Fruit fly (Drosophila melanogaster) whole organism, prepupa: ENCODE results near the gene CG3961.

ENCODE experiments used
- CG10631 ChIP-seq: fragments of 200-800 bp; sonication (Bioruptor generic); optimal IDR thresholded peaks from 2 replicates; lab custom pipeline; 2016; ENCODE audit warnings: missing biosample characterization, missing genetic modification characterization
- CG11294 ChIP-seq: fragments of 200-800 bp; sonication (Bioruptor generic); IDR thresholded peaks from 2 replicates; pipeline ENCODE4 v1.3.6; 2022; ENCODE audit warnings: missing biosample characterization, missing genetic modification characterization
- CG11762 ChIP-seq: fragments of 200-800 bp; sonication (Bioruptor generic); optimal IDR thresholded peaks from 3 replicates; lab custom pipeline; 2016; ENCODE audit warnings: missing biosample characterization, missing genetic modification characterization; ENCODE audit not compliant: insufficient read depth
- CG11902 ChIP-seq: fragments of 200-800 bp; sonication (Bioruptor generic); optimal IDR thresholded peaks from 3 replicates; lab custom pipeline; 2016; ENCODE audit warnings: missing biosample characterization, missing genetic modification characterization
- CG16779 ChIP-seq: fragments of 200-800 bp; sonication (Bioruptor generic); optimal IDR thresholded peaks from 3 replicates; lab custom pipeline; 2017; ENCODE audit warnings: missing biosample characterization, mild to moderate bottlenecking, missing genetic modification characterization
- CG3032 ChIP-seq: fragments of 200-800 bp; optimal IDR thresholded peaks from 2 replicates; lab custom pipeline; 2019; ENCODE audit warnings: missing biosample characterization, mild to moderate bottlenecking, missing genetic modification characterization, moderate library complexity
- CG31627 ChIP-seq: fragments of 200-800 bp; sonication (Bioruptor generic); optimal IDR thresholded peaks from 3 replicates; lab custom pipeline; 2016; ENCODE audit warnings: missing biosample characterization, missing genetic modification characterization
- CG34406 ChIP-seq: fragments of 200-800 bp; sonication (Bioruptor generic); optimal IDR thresholded peaks from 3 replicates; lab custom pipeline; 2016; ENCODE audit warnings: missing biosample characterization, missing genetic modification characterization
- CG6163 ChIP-seq: fragments of 200-800 bp; sonication (Bioruptor generic); IDR thresholded peaks from 3 replicates; pipeline ENCODE4 v1.3.6; 2022; ENCODE audit warnings: missing biosample characterization, missing genetic modification characterization
- CG6276 ChIP-seq: fragments of 200-800 bp; sonication (Bioruptor generic); optimal IDR thresholded peaks from 2 replicates; lab custom pipeline; 2017; ENCODE audit warnings: missing biosample characterization, mild to moderate bottlenecking, missing genetic modification characterization
- CG6792 ChIP-seq: fragments of 200-800 bp; sonication (Bioruptor generic); optimal IDR thresholded peaks from 3 replicates; lab custom pipeline; 2016; ENCODE audit warnings: missing biosample characterization, missing genetic modification characterization
- CG6808 ChIP-seq: fragments of 200-800 bp; sonication (Bioruptor generic); optimal IDR thresholded peaks from 3 replicates; lab custom pipeline; 2017; ENCODE audit warnings: missing biosample characterization, missing genetic modification characterization, mild to moderate bottlenecking, moderate library complexity, missing genetic modification reagents
- CG7368 ChIP-seq: fragments of 200-800 bp; sonication (Bioruptor generic); optimal IDR thresholded peaks from 3 replicates; lab custom pipeline; 2016; ENCODE audit warnings: missing biosample characterization, missing genetic modification characterization
- CG8119 ChIP-seq: fragments of 200-800 bp; sonication (Bioruptor generic); IDR thresholded peaks from 3 replicates; pipeline ENCODE4 v1.3.6; 2022; ENCODE audit warnings: missing biosample characterization, missing genetic modification characterization
- CG8632 ChIP-seq: fragments of 200-800 bp; sonication (Bioruptor generic); optimal IDR thresholded peaks from 3 replicates; lab custom pipeline; 2016; ENCODE audit warnings: missing biosample characterization, missing genetic modification characterization
- Eip75B ChIP-seq: fragments of 200-800 bp; sonication (Bioruptor generic); optimal IDR thresholded peaks from 3 replicates; lab custom pipeline; 2016; ENCODE audit warnings: missing biosample characterization, missing genetic modification characterization
- Eip78C ChIP-seq: fragments of 200-800 bp; sonication (Bioruptor generic); peaks from one replicate; lab custom pipeline; 2016; ENCODE audit warnings: missing biosample characterization, missing genetic modification characterization
- Ets21C ChIP-seq: fragments of 200-800 bp; sonication (Bioruptor generic); optimal IDR thresholded peaks from 3 replicates; lab custom pipeline; 2016; ENCODE audit warnings: missing biosample characterization, missing genetic modification characterization
- Gug ChIP-seq: fragments of 200-800 bp; sonication (Bioruptor generic); IDR thresholded peaks from 2 replicates; pipeline ENCODE4 v1.3.6; 2022; ENCODE audit warnings: missing biosample characterization, missing genetic modification characterization
- Hr38 ChIP-seq: sonication (Bioruptor generic); optimal IDR thresholded peaks from 2 replicates; lab custom pipeline; 2016; ENCODE audit warnings: missing biosample characterization, missing genetic modification characterization
- Hr39 ChIP-seq: fragments of 200-800 bp; sonication (Bioruptor generic); optimal IDR thresholded peaks from 2 replicates; lab custom pipeline; 2016; ENCODE audit warnings: missing biosample characterization, missing genetic modification characterization
- Hr4 ChIP-seq: fragments of 200-800 bp; sonication (Bioruptor generic); optimal IDR thresholded peaks from 3 replicates; lab custom pipeline; 2016; ENCODE audit warnings: missing biosample characterization, missing genetic modification characterization
- Lpt ChIP-seq: fragments of 200-800 bp; sonication (Bioruptor generic); optimal IDR thresholded peaks from 3 replicates; lab custom pipeline; 2016; ENCODE audit warnings: missing biosample characterization, missing genetic modification characterization
- Met ChIP-seq: fragments of 200-800 bp; sonication (Bioruptor generic); optimal IDR thresholded peaks from 3 replicates; lab custom pipeline; 2016; ENCODE audit warnings: missing biosample characterization, missing genetic modification characterization
- OdsH ChIP-seq: fragments of 200-800 bp; sonication (Bioruptor generic); optimal IDR thresholded peaks from 3 replicates; lab custom pipeline; 2016; ENCODE audit warnings: missing biosample characterization, missing genetic modification characterization
- Sox102F ChIP-seq: fragments of 200-800 bp; sonication (Bioruptor generic); optimal IDR thresholded peaks from 2 replicates; lab custom pipeline; 2016; ENCODE audit warnings: missing biosample characterization, mild to moderate bottlenecking, missing genetic modification characterization
- Sox15 ChIP-seq: fragments of 200-800 bp; sonication (Bioruptor generic); optimal IDR thresholded peaks from 3 replicates; lab custom pipeline; 2016; ENCODE audit warnings: missing biosample characterization, missing genetic modification characterization
- achi ChIP-seq: fragments of 200-800 bp; sonication (Bioruptor generic); optimal IDR thresholded peaks from 3 replicates; lab custom pipeline; 2016; ENCODE audit warnings: missing biosample characterization, missing genetic modification characterization
- acj6 ChIP-seq: fragments of 200-800 bp; sonication (Bioruptor generic); optimal IDR thresholded peaks from 3 replicates; lab custom pipeline; 2016; ENCODE audit warnings: missing biosample characterization, missing genetic modification characterization
- cyc ChIP-seq: fragments of 200-800 bp; sonication (Bioruptor generic); optimal IDR thresholded peaks from 3 replicates; lab custom pipeline; 2016; ENCODE audit warnings: missing biosample characterization, missing genetic modification characterization
- dac ChIP-seq: fragments of 200-800 bp; sonication (Bioruptor generic); optimal IDR thresholded peaks from 2 replicates; lab custom pipeline; 2017; ENCODE audit warnings: missing biosample characterization, mild to moderate bottlenecking, missing genetic modification characterization
- dsx ChIP-seq: fragments of 200-800 bp; optimal IDR thresholded peaks from 3 replicates; lab custom pipeline; 2019; ENCODE audit warnings: missing biosample characterization, mild to moderate bottlenecking, missing genetic modification characterization, moderate library complexity; ENCODE audit not compliant: poor library complexity, severe bottlenecking
- eg ChIP-seq: fragments of 200-800 bp; sonication (Bioruptor generic); IDR thresholded peaks from 3 replicates; pipeline ENCODE4 v1.3.6; 2022; ENCODE audit warnings: missing biosample characterization, missing genetic modification characterization
- fd59A ChIP-seq: fragments of 200-800 bp; sonication (Bioruptor generic); optimal IDR thresholded peaks from 2 replicates; lab custom pipeline; 2017; ENCODE audit warnings: missing biosample characterization, mild to moderate bottlenecking, missing genetic modification characterization, missing genetic modification reagents
- fd85E ChIP-seq: fragments of 200-800 bp; sonication (Bioruptor generic); optimal IDR thresholded peaks from 3 replicates; lab custom pipeline; 2016; ENCODE audit warnings: missing biosample characterization, missing genetic modification characterization
- lz ChIP-seq: fragments of 200-800 bp; sonication (Bioruptor generic); optimal IDR thresholded peaks from 3 replicates; lab custom pipeline; 2016; ENCODE audit warnings: missing biosample characterization, missing genetic modification characterization
- net ChIP-seq: fragments of 200-800 bp; sonication (Bioruptor generic); optimal IDR thresholded peaks from 3 replicates; lab custom pipeline; 2016; ENCODE audit warnings: missing biosample characterization, missing genetic modification characterization
- pdm3 ChIP-seq: fragments of 200-800 bp; sonication (Bioruptor generic); optimal IDR thresholded peaks from 3 replicates; lab custom pipeline; 2016; ENCODE audit warnings: missing biosample characterization, missing genetic modification characterization
- salr ChIP-seq, 2 experiments: fragments of 200-800 bp; sonication (Bioruptor generic); optimal IDR thresholded peaks; 3 replicates each; lab custom pipeline; 2016 to 2018; ENCODE audit warnings: missing biosample characterization in 2 of 2, missing genetic modification characterization in 2 of 2, mild to moderate bottlenecking in 1 of 2
- spab ChIP-seq: fragments of 200-800 bp; sonication (Bioruptor generic); optimal IDR thresholded peaks from 2 replicates; lab custom pipeline; 2017; ENCODE audit warnings: missing biosample characterization, mild to moderate bottlenecking, missing genetic modification characterization, missing genetic modification reagents
- ss ChIP-seq, 2 experiments: fragments of 200-800 bp; sonication (Bioruptor generic); optimal IDR thresholded peaks; 2 replicates in 1 of 2; 3 replicates in 1 of 2; lab custom pipeline; 2017 to 2018; ENCODE audit warnings: mild to moderate bottlenecking in 2 of 2, missing biosample characterization in 2 of 2, missing genetic modification characterization in 2 of 2, moderate library complexity in 1 of 2
- svp ChIP-seq: fragments of 200-800 bp; sonication (Bioruptor generic); peaks from one replicate; lab custom pipeline; 2016; ENCODE audit warnings: missing biosample characterization, missing genetic modification characterization
- topi ChIP-seq: fragments of 200-800 bp; sonication (Bioruptor generic); optimal IDR thresholded peaks from 3 replicates; lab custom pipeline; 2016; ENCODE audit warnings: missing biosample characterization, missing genetic modification characterization
- vri ChIP-seq: fragments of 200-800 bp; sonication (Bioruptor generic); optimal IDR thresholded peaks from 3 replicates; lab custom pipeline; 2016; ENCODE audit warnings: missing biosample characterization, mild to moderate bottlenecking, missing genetic modification characterization

Gene CG3961

dm6 chr3L:18842236-18842635 lies 48.0 kb downstream of the CG3961 start:
- no peak for TF ChIP-seq vri (GFP tag; lab: Kevin White, UChicago)
- TF ChIP-seq Eip75B (GFP tag; lab: Kevin White, UChicago) = no peak
- TF ChIP-seq CG11902 (GFP tag; lab: Kevin White, UChicago) = no peak
- no peak for TF ChIP-seq CG3032 (tag; lab: Kevin White, UChicago)
- no peak for TF ChIP-seq CG6792
- no peak for TF ChIP-seq dac (GFP tag; lab: Kevin White, UChicago)
- TF ChIP-seq CG7368 (GFP tag; lab: Kevin White, UChicago) = no peak
- TF ChIP-seq CG10631 (GFP tag; lab: Kevin White, UChicago) = no peak
- no peak for TF ChIP-seq Gug (GFP tag; lab: Robert Waterston, UW)
- TF ChIP-seq CG6163 (GFP tag; lab: Robert Waterston, UW) = no peak
- TF ChIP-seq dsx (GFP tag; lab: Kevin White, UChicago) = no peak
- no peak for TF ChIP-seq Hr38 (GFP tag; lab: Kevin White, UChicago)

- TF ChIP-seq Ets21C (GFP tag; lab: Kevin White, UChicago) (no peak), lz (GFP tag; lab: Kevin White, UChicago) (no peak), ss (GFP tag; optimal IDR thresholded peaks at IDR 0.05; lab: Kevin White, UChicago) (no peak), CG11902 (GFP tag; lab: Kevin White, UChicago) (no peak), Hr38 (GFP tag; lab: Kevin White, UChicago) (no peak), CG11762 (GFP tag; lab: Kevin White, UChicago) (no peak), Sox102F (no peak), Eip78C (GFP tag; lab: Kevin White, UChicago) (no peak), CG7368 (GFP tag; lab: Kevin White, UChicago) (no peak), svp (GFP tag; lab: Kevin White, UChicago) (no peak)
Measured at dm6 chr3L:18841269-18841668, 49.0 kb downstream of the CG3961 start.

- peak; percentile 59 for TF ChIP-seq lz (GFP tag; lab: Kevin White, UChicago)
- TF ChIP-seq CG8119 = no peak
- TF ChIP-seq CG10631 (GFP tag; lab: Kevin White, UChicago) = peak; percentile 40
- TF ChIP-seq achi (GFP tag; lab: Kevin White, UChicago) = peak; percentile 36
- peak; percentile 26 for TF ChIP-seq vri (GFP tag; lab: Kevin White, UChicago)
- TF ChIP-seq Sox102F = peak; percentile 37
- peak; percentile 42 for TF ChIP-seq fd85E
- no peak for TF ChIP-seq CG16779 (tag; lab: Kevin White, UChicago)
- peak; percentile 63 for TF ChIP-seq Met (GFP tag; lab: Kevin White, UChicago)
- TF ChIP-seq Hr38 (GFP tag; lab: Kevin White, UChicago) = no peak
- peak; percentile 38 for TF ChIP-seq CG34406 (GFP tag; lab: Kevin White, UChicago)
- no peak for TF ChIP-seq eg
- TF ChIP-seq CG8632 (GFP tag; lab: Kevin White, UChicago) = no peak
- no peak for TF ChIP-seq CG11294
- TF ChIP-seq fd59A (GFP tag; lab: Kevin White, UChicago) = no peak
- peak; percentile 11 for TF ChIP-seq CG6276
- TF ChIP-seq dac (GFP tag; lab: Kevin White, UChicago) = no peak
- peak in 1 of 2 experiments; percentile 45 for TF ChIP-seq salr (GFP tag; optimal IDR thresholded peaks at IDR 0.05; lab: Kevin White, UChicago)
- TF ChIP-seq OdsH (GFP tag; lab: Kevin White, UChicago) = peak; percentile 49
- TF ChIP-seq CG6808 (GFP tag; lab: Kevin White, UChicago) = peak; percentile 35
- peak; percentile 52 for TF ChIP-seq Hr4
- TF ChIP-seq CG11902 (GFP tag; lab: Kevin White, UChicago) = no peak
- peak; percentile 56 for TF ChIP-seq cyc (GFP tag; lab: Kevin White, UChicago)
- TF ChIP-seq Sox15 (GFP tag; lab: Kevin White, UChicago) = peak; percentile 38
- TF ChIP-seq spab (GFP tag; lab: Kevin White, UChicago) = no peak
- peak; percentile 14 for TF ChIP-seq dsx (GFP tag; lab: Kevin White, UChicago)
- peak; percentile 55 for TF ChIP-seq Hr39 (GFP tag; lab: Kevin White, UChicago)
- TF ChIP-seq Lpt = no peak
- peak; percentile 51 for TF ChIP-seq pdm3 (GFP tag; lab: Kevin White, UChicago)
- TF ChIP-seq acj6 (GFP tag; lab: Kevin White, UChicago) = peak; percentile 46
- TF ChIP-seq topi (GFP tag; lab: Kevin White, UChicago) = peak; percentile 40
- peak; percentile 59 for TF ChIP-seq net
- TF ChIP-seq CG7368 (GFP tag; lab: Kevin White, UChicago) = no peak
- TF ChIP-seq Eip75B (GFP tag; lab: Kevin White, UChicago) = no peak
- peak; percentile 55 for TF ChIP-seq CG31627
- TF ChIP-seq CG6792 = peak; percentile 32
- TF ChIP-seq Ets21C (GFP tag; lab: Kevin White, UChicago) = peak; percentile 18
- TF ChIP-seq Gug (GFP tag; lab: Robert Waterston, UW) = no peak
Measured at dm6 chr3L:18840370-18841007, 49.8 kb downstream of the CG3961 start.
